Fruit fly (Drosophila melanogaster) whole organism, prepupa: ENCODE results near the gene Tektin-C.

Experiments
- Blimp-1 ChIP-seq: fragments of 200-800 bp; sonication (Bioruptor generic); optimal IDR thresholded peaks from 3 replicates; lab custom pipeline; 2017; ENCODE audit warnings: missing biosample characterization, missing genetic modification characterization, mild to moderate bottlenecking, moderate library complexity, missing genetic modification reagents
- CG10669 ChIP-seq: fragments of 200-800 bp; sonication (Bioruptor generic); optimal IDR thresholded peaks from 3 replicates; lab custom pipeline; 2018; ENCODE audit warnings: missing biosample characterization, mild to moderate bottlenecking, missing genetic modification characterization, moderate library complexity
- CG11294 ChIP-seq: fragments of 200-800 bp; sonication (Bioruptor generic); IDR thresholded peaks from 2 replicates; pipeline ENCODE4 v1.3.6; 2022; ENCODE audit warnings: missing biosample characterization, missing genetic modification characterization
- CG11762 ChIP-seq: fragments of 200-800 bp; sonication (Bioruptor generic); optimal IDR thresholded peaks from 3 replicates; lab custom pipeline; 2016; ENCODE audit warnings: missing biosample characterization, missing genetic modification characterization; ENCODE audit not compliant: insufficient read depth
- CG15336 ChIP-seq: fragments of 200-800 bp; sonication (Bioruptor generic); IDR thresholded peaks from 2 replicates; pipeline ENCODE4 v1.3.6; 2022; ENCODE audit warnings: missing biosample characterization, missing genetic modification characterization
- CG1621 ChIP-seq: fragments of 200-800 bp; sonication (Bioruptor generic); optimal IDR thresholded peaks from 3 replicates; lab custom pipeline; 2018; ENCODE audit warnings: missing biosample characterization, mild to moderate bottlenecking, missing genetic modification characterization
- CG16779 ChIP-seq: fragments of 200-800 bp; sonication (Bioruptor generic); optimal IDR thresholded peaks from 3 replicates; lab custom pipeline; 2017; ENCODE audit warnings: missing biosample characterization, mild to moderate bottlenecking, missing genetic modification characterization
- CG3032 ChIP-seq: fragments of 200-800 bp; optimal IDR thresholded peaks from 2 replicates; lab custom pipeline; 2019; ENCODE audit warnings: missing biosample characterization, mild to moderate bottlenecking, missing genetic modification characterization, moderate library complexity
- CG31627 ChIP-seq: fragments of 200-800 bp; sonication (Bioruptor generic); optimal IDR thresholded peaks from 3 replicates; lab custom pipeline; 2016; ENCODE audit warnings: missing biosample characterization, missing genetic modification characterization
- CG32006 ChIP-seq: fragments of 200-800 bp; sonication (Bioruptor generic); optimal IDR thresholded peaks from 3 replicates; lab custom pipeline; 2017; ENCODE audit warnings: missing biosample characterization, mild to moderate bottlenecking, missing genetic modification characterization
- CG34406 ChIP-seq: fragments of 200-800 bp; sonication (Bioruptor generic); optimal IDR thresholded peaks from 3 replicates; lab custom pipeline; 2016; ENCODE audit warnings: missing biosample characterization, missing genetic modification characterization
- CG6163 ChIP-seq: fragments of 200-800 bp; sonication (Bioruptor generic); IDR thresholded peaks from 3 replicates; pipeline ENCODE4 v1.3.6; 2022; ENCODE audit warnings: missing biosample characterization, missing genetic modification characterization
- CG6792 ChIP-seq: fragments of 200-800 bp; sonication (Bioruptor generic); optimal IDR thresholded peaks from 3 replicates; lab custom pipeline; 2016; ENCODE audit warnings: missing biosample characterization, missing genetic modification characterization
- CG6808 ChIP-seq: fragments of 200-800 bp; sonication (Bioruptor generic); optimal IDR thresholded peaks from 3 replicates; lab custom pipeline; 2017; ENCODE audit warnings: missing biosample characterization, missing genetic modification characterization, mild to moderate bottlenecking, moderate library complexity, missing genetic modification reagents
- CG6854 ChIP-seq: fragments of 200-800 bp; sonication (Bioruptor generic); optimal IDR thresholded peaks from 2 replicates; lab custom pipeline; 2017; ENCODE audit warnings: missing biosample characterization, mild to moderate bottlenecking, missing genetic modification characterization
- CG8119 ChIP-seq: fragments of 200-800 bp; sonication (Bioruptor generic); IDR thresholded peaks from 3 replicates; pipeline ENCODE4 v1.3.6; 2022; ENCODE audit warnings: missing biosample characterization, missing genetic modification characterization
- CG8632 ChIP-seq: fragments of 200-800 bp; sonication (Bioruptor generic); optimal IDR thresholded peaks from 3 replicates; lab custom pipeline; 2016; ENCODE audit warnings: missing biosample characterization, missing genetic modification characterization
- Eip75B ChIP-seq: fragments of 200-800 bp; sonication (Bioruptor generic); optimal IDR thresholded peaks from 3 replicates; lab custom pipeline; 2016; ENCODE audit warnings: missing biosample characterization, missing genetic modification characterization
- Eip78C ChIP-seq: fragments of 200-800 bp; sonication (Bioruptor generic); peaks from one replicate; lab custom pipeline; 2016; ENCODE audit warnings: missing biosample characterization, missing genetic modification characterization
- Hr38 ChIP-seq: sonication (Bioruptor generic); optimal IDR thresholded peaks from 2 replicates; lab custom pipeline; 2016; ENCODE audit warnings: missing biosample characterization, missing genetic modification characterization
- Hr39 ChIP-seq: fragments of 200-800 bp; sonication (Bioruptor generic); optimal IDR thresholded peaks from 2 replicates; lab custom pipeline; 2016; ENCODE audit warnings: missing biosample characterization, missing genetic modification characterization
- Hr4 ChIP-seq: fragments of 200-800 bp; sonication (Bioruptor generic); optimal IDR thresholded peaks from 3 replicates; lab custom pipeline; 2016; ENCODE audit warnings: missing biosample characterization, missing genetic modification characterization
- Lpt ChIP-seq: fragments of 200-800 bp; sonication (Bioruptor generic); optimal IDR thresholded peaks from 3 replicates; lab custom pipeline; 2016; ENCODE audit warnings: missing biosample characterization, missing genetic modification characterization
- OdsH ChIP-seq: fragments of 200-800 bp; sonication (Bioruptor generic); optimal IDR thresholded peaks from 3 replicates; lab custom pipeline; 2016; ENCODE audit warnings: missing biosample characterization, missing genetic modification characterization
- Smox ChIP-seq: fragments of 200-800 bp; sonication (Bioruptor generic); optimal IDR thresholded peaks from 3 replicates; lab custom pipeline; 2016; ENCODE audit warnings: missing biosample characterization, missing genetic modification characterization
- Sox102F ChIP-seq: fragments of 200-800 bp; sonication (Bioruptor generic); optimal IDR thresholded peaks from 2 replicates; lab custom pipeline; 2016; ENCODE audit warnings: missing biosample characterization, mild to moderate bottlenecking, missing genetic modification characterization
- Sox14 ChIP-seq: fragments of 200-800 bp; sonication (Bioruptor generic); optimal IDR thresholded peaks from 3 replicates; lab custom pipeline; 2016; ENCODE audit warnings: missing biosample characterization, missing genetic modification characterization
- Sox15 ChIP-seq: fragments of 200-800 bp; sonication (Bioruptor generic); optimal IDR thresholded peaks from 3 replicates; lab custom pipeline; 2016; ENCODE audit warnings: missing biosample characterization, missing genetic modification characterization
- achi ChIP-seq: fragments of 200-800 bp; sonication (Bioruptor generic); optimal IDR thresholded peaks from 3 replicates; lab custom pipeline; 2016; ENCODE audit warnings: missing biosample characterization, missing genetic modification characterization
- acj6 ChIP-seq: fragments of 200-800 bp; sonication (Bioruptor generic); optimal IDR thresholded peaks from 3 replicates; lab custom pipeline; 2016; ENCODE audit warnings: missing biosample characterization, missing genetic modification characterization
- cyc ChIP-seq: fragments of 200-800 bp; sonication (Bioruptor generic); optimal IDR thresholded peaks from 3 replicates; lab custom pipeline; 2016; ENCODE audit warnings: missing biosample characterization, missing genetic modification characterization
- dsx ChIP-seq: fragments of 200-800 bp; optimal IDR thresholded peaks from 3 replicates; lab custom pipeline; 2019; ENCODE audit warnings: missing biosample characterization, mild to moderate bottlenecking, missing genetic modification characterization, moderate library complexity; ENCODE audit not compliant: poor library complexity, severe bottlenecking
- eg ChIP-seq: fragments of 200-800 bp; sonication (Bioruptor generic); IDR thresholded peaks from 3 replicates; pipeline ENCODE4 v1.3.6; 2022; ENCODE audit warnings: missing biosample characterization, missing genetic modification characterization
- esn ChIP-seq: fragments of 200-800 bp; sonication (Bioruptor generic); optimal IDR thresholded peaks from 2 replicates; lab custom pipeline; 2016; ENCODE audit warnings: missing biosample characterization, mild to moderate bottlenecking, missing genetic modification characterization, moderate library complexity
- fd85E ChIP-seq: fragments of 200-800 bp; sonication (Bioruptor generic); optimal IDR thresholded peaks from 3 replicates; lab custom pipeline; 2016; ENCODE audit warnings: missing biosample characterization, missing genetic modification characterization
- fkh ChIP-seq: fragments of 200-800 bp; sonication (Bioruptor generic); optimal IDR thresholded peaks from 3 replicates; lab custom pipeline; 2017; ENCODE audit warnings: missing biosample characterization, mild to moderate bottlenecking, missing genetic modification characterization, moderate library complexity
- lz ChIP-seq: fragments of 200-800 bp; sonication (Bioruptor generic); optimal IDR thresholded peaks from 3 replicates; lab custom pipeline; 2016; ENCODE audit warnings: missing biosample characterization, missing genetic modification characterization
- net ChIP-seq: fragments of 200-800 bp; sonication (Bioruptor generic); optimal IDR thresholded peaks from 3 replicates; lab custom pipeline; 2016; ENCODE audit warnings: missing biosample characterization, missing genetic modification characterization
- pdm3 ChIP-seq: fragments of 200-800 bp; sonication (Bioruptor generic); optimal IDR thresholded peaks from 3 replicates; lab custom pipeline; 2016; ENCODE audit warnings: missing biosample characterization, missing genetic modification characterization
- salr ChIP-seq, 2 experiments: fragments of 200-800 bp; sonication (Bioruptor generic); optimal IDR thresholded peaks; 3 replicates each; lab custom pipeline; 2016 to 2018; ENCODE audit warnings: missing biosample characterization in 2 of 2, missing genetic modification characterization in 2 of 2, mild to moderate bottlenecking in 1 of 2
- spab ChIP-seq: fragments of 200-800 bp; sonication (Bioruptor generic); optimal IDR thresholded peaks from 2 replicates; lab custom pipeline; 2017; ENCODE audit warnings: missing biosample characterization, mild to moderate bottlenecking, missing genetic modification characterization, missing genetic modification reagents
- ss ChIP-seq, 2 experiments: fragments of 200-800 bp; sonication (Bioruptor generic); optimal IDR thresholded peaks; 2 replicates in 1 of 2; 3 replicates in 1 of 2; lab custom pipeline; 2017 to 2018; ENCODE audit warnings: mild to moderate bottlenecking in 2 of 2, missing biosample characterization in 2 of 2, missing genetic modification characterization in 2 of 2, moderate library complexity in 1 of 2
- svp ChIP-seq: fragments of 200-800 bp; sonication (Bioruptor generic); peaks from one replicate; lab custom pipeline; 2016; ENCODE audit warnings: missing biosample characterization, missing genetic modification characterization
- topi ChIP-seq: fragments of 200-800 bp; sonication (Bioruptor generic); optimal IDR thresholded peaks from 3 replicates; lab custom pipeline; 2016; ENCODE audit warnings: missing biosample characterization, missing genetic modification characterization
- vri ChIP-seq: fragments of 200-800 bp; sonication (Bioruptor generic); optimal IDR thresholded peaks from 3 replicates; lab custom pipeline; 2016; ENCODE audit warnings: missing biosample characterization, mild to moderate bottlenecking, missing genetic modification characterization

Gene Tektin-C

DNA sequence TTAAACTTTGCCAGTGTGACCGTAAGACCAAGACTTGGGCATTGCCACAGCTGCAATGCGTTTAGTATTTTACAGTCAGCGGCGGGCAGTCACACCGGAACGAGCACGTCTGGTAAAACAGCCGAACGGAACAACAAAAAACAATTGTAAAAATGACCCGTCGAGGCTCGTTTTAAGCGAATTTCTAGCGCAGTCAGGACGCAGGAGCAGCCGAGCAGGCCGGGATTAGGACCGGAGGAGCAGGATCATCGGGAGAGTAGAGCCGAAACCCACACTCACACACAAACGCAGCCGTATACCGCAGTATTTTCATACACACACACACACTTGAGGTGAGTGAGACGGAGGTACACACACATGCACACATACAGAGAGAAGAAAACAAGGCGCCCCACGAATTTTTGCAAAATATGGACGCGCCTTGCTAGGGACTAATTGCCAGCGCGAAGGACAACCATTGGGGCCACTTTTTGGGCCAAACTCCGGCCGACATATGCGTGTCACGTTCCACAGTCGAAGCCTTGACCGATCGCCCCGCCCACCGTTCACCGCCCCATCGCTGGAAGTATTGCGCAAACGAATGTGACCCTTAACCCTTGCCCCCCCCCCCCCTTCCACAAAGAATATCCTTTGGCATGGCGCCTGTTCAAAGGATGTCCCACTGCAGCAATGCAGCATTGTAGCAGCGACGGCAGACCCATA is 43.3 kb downstream of the Tektin-C start, which contains the start of gene Usp47:
Gene Usp47, plus strand, starts transcription at position 71 of the 702 bp plus-strand sequence.
- TF ChIP-seq CG8632 (GFP tag; lab: Kevin White, UChicago), result no peak
- peak; percentile 54 for TF ChIP-seq Eip78C (GFP tag; lab: Kevin White, UChicago)
- no peak for TF ChIP-seq topi
- no peak for TF ChIP-seq Hr38 (GFP tag; lab: Kevin White, UChicago)
- TF ChIP-seq CG8119 (GFP tag; lab: Robert Waterston, UW), result 0 out of 3 replicates have a peak, but pooled peaks have one; percentile 38
- no peak for TF ChIP-seq spab (GFP tag; lab: Kevin White, UChicago)
- TF ChIP-seq salr (GFP tag; optimal IDR thresholded peaks at IDR 0.05; lab: Kevin White, UChicago), result no peak
- TF ChIP-seq CG6808 (GFP tag; lab: Kevin White, UChicago), result peak; percentile 38
- TF ChIP-seq CG1621 (tag; lab: Kevin White, UChicago), result peak; percentile 33
- TF ChIP-seq vri (GFP tag; lab: Kevin White, UChicago), result peak; percentile 51
- TF ChIP-seq CG15336 (GFP tag; lab: Robert Waterston, UW), result no peak
- no peak for TF ChIP-seq CG10669 (GFP tag; lab: Kevin White, UChicago)
- TF ChIP-seq svp (GFP tag; lab: Kevin White, UChicago), result no peak
- TF ChIP-seq CG11762 (GFP tag; lab: Kevin White, UChicago), result no peak
- TF ChIP-seq Blimp-1, result no peak
- no peak for TF ChIP-seq CG3032
- TF ChIP-seq ss (GFP tag; optimal IDR thresholded peaks at IDR 0.05; lab: Kevin White, UChicago), result peak; percentile 43 to 53
- no peak for TF ChIP-seq CG6163 (GFP tag; lab: Robert Waterston, UW)
- TF ChIP-seq CG32006 (GFP tag; lab: Kevin White, UChicago), result no peak
- TF ChIP-seq net (GFP tag; lab: Kevin White, UChicago), result peak; percentile 27
- no peak for TF ChIP-seq CG6792 (GFP tag; lab: Kevin White, UChicago)
- TF ChIP-seq CG6854 (GFP tag; lab: Kevin White, UChicago), result peak; percentile 14
- TF ChIP-seq acj6 (GFP tag; lab: Kevin White, UChicago), result no peak
- TF ChIP-seq CG34406 (GFP tag; lab: Kevin White, UChicago), result no peak
- peak; percentile 26 for TF ChIP-seq Sox14
- TF ChIP-seq cyc, result no peak
- no peak for TF ChIP-seq Hr39 (GFP tag; lab: Kevin White, UChicago)

DNA sequence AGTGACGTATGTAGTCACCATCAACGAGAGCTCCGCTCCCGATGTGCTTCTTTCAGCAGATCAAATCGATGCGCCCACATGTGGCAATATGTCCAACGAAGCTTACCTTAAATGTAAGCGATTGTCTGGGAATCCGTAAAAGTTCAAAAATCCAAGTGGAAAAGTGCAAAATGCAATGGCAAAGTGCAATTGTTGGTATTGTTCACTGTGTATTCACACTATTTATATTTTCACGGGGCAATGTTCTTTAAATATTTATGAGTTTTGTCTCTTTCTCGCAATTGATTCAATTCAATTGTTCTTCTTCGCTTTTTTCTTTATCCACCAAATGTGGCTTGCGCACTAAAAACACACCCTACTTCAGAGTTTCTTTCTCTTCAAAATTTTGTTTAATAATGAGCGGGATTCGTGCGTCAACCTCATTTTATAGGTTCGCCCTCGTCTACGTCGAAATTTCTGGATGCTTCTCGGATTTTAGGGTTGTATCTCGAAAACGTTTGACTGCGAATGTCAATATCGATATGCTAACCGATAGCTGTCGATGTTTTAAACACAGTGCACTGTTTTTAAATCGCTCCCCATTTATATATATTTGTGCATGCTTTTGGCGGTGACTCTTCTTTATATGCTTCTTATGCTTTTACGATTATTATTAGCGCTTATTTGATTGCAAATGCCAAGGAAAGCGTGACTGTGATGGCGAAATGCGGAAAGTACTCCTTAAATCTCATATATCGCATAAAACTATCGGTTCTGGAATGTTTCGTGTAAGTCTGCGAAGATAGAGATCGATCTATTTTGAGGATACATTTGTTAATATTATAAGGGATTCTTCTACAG is 44.4 kb downstream of the Tektin-C start, which contains the start of gene DnaJ-1:
Gene DnaJ-1, minus strand, starts transcription at position 450 of the 840 bp plus-strand sequence.
- TF ChIP-seq dsx (GFP tag; lab: Kevin White, UChicago) (peak; percentile 64), Lpt (GFP tag; lab: Kevin White, UChicago) (no peak), CG31627 (GFP tag; lab: Kevin White, UChicago) (peak; percentile 37), Eip75B (GFP tag; lab: Kevin White, UChicago) (peak; percentile 36), CG8119 (GFP tag; lab: Robert Waterston, UW) (no peak), CG1621 (tag; lab: Kevin White, UChicago) (peak; percentile 32), Sox14 (peak; percentile 61), CG34406 (GFP tag; lab: Kevin White, UChicago) (no peak), fd85E (GFP tag; lab: Kevin White, UChicago) (no peak), esn (GFP tag; lab: Kevin White, UChicago) (peak; percentile 29), vri (GFP tag; lab: Kevin White, UChicago) (peak; percentile 64), fkh (peak; percentile 31), lz (GFP tag; lab: Kevin White, UChicago) (peak; percentile 6), CG11294 (no peak), CG16779 (peak; percentile 52), CG3032 (no peak), CG6792 (GFP tag; lab: Kevin White, UChicago) (peak; percentile 18), Hr4 (GFP tag; lab: Kevin White, UChicago) (no peak), Smox (GFP tag; lab: Kevin White, UChicago) (no peak), topi (peak; percentile 38), CG6854 (GFP tag; lab: Kevin White, UChicago) (peak; percentile 82), ss (GFP tag; optimal IDR thresholded peaks at IDR 0.05; lab: Kevin White, UChicago) (peak; percentile 69 to 84), achi (GFP tag; lab: Kevin White, UChicago) (peak; percentile 15), Sox102F (GFP tag; lab: Kevin White, UChicago) (peak; percentile 54), svp (GFP tag; lab: Kevin White, UChicago) (peak; percentile 75), Sox15 (GFP tag; lab: Kevin White, UChicago) (no peak), Eip78C (GFP tag; lab: Kevin White, UChicago) (peak; percentile 83), eg (GFP tag; lab: Robert Waterston, UW) (peak; percentile 33; the same call in 1 of the 3 replicates), pdm3 (GFP tag; lab: Kevin White, UChicago) (no peak), OdsH (GFP tag; lab: Kevin White, UChicago) (no peak)
